Fruit fly (Drosophila melanogaster): ENCODE data around the gene CG2926.

CG2926 gene

dm6 chr3R:5568590-5568989 is 19.6 kb downstream of the CG2926 start, which contains the start of the genes CG2931 and Rheb:
CG2931 (minus strand) TSS chr3R:5568615.
Rheb (plus strand) TSS chr3R:5568921.
- no peak for TF ChIP-seq Myc (optimal IDR thresholded peaks at IDR 0.05)
- no peak for TF ChIP-seq Sin3A (optimal IDR thresholded peaks at IDR 0.05)
- TF ChIP-seq ttk (optimal IDR thresholded peaks at IDR 0.05), result no peak
- TF ChIP-seq h (optimal IDR thresholded peaks at IDR 0.05), result no peak
- TF ChIP-seq insv (optimal IDR thresholded peaks at IDR 0.05), result no peak
- TF ChIP-seq psq (optimal IDR thresholded peaks at IDR 0.05), result no peak

dm6 chr3R:5565623-5566022 is 22.6 kb downstream of the CG2926 start:
- no peak for TF ChIP-seq ttk (optimal IDR thresholded peaks at IDR 0.05)
- no peak for TF ChIP-seq insv (optimal IDR thresholded peaks at IDR 0.05)
- TF ChIP-seq Sin3A (optimal IDR thresholded peaks at IDR 0.05), result no peak
- TF ChIP-seq Myc (optimal IDR thresholded peaks at IDR 0.05), result no peak
- TF ChIP-seq psq (optimal IDR thresholded peaks at IDR 0.05), result no peak
- no peak for TF ChIP-seq h (optimal IDR thresholded peaks at IDR 0.05)

dm6 chr3R:5564775-5565190 is 23.4 kb downstream of the CG2926 start, which contains the start of the genes CG14671 and CG12746:
CG14671 (minus strand) TSS chr3R:5564815.
CG12746 (plus strand) TSS chr3R:5564865.
- TF ChIP-seq ttk (optimal IDR thresholded peaks at IDR 0.05) (no peak), Sin3A (optimal IDR thresholded peaks at IDR 0.05) (no peak), Myc (optimal IDR thresholded peaks at IDR 0.05) (no peak), h (optimal IDR thresholded peaks at IDR 0.05) (no peak)

dm6 chr3R:5563420-5563819 is 24.8 kb downstream of the CG2926 start, which contains the start of gene Pi4KIIalpha:
Pi4KIIalpha (minus strand) TSS chr3R:5563652.
- TF ChIP-seq h (optimal IDR thresholded peaks at IDR 0.05) (no peak), Myc (optimal IDR thresholded peaks at IDR 0.05) (no peak), psq (optimal IDR thresholded peaks at IDR 0.05) (no peak), Sin3A (optimal IDR thresholded peaks at IDR 0.05) (no peak), ttk (optimal IDR thresholded peaks at IDR 0.05) (no peak), insv (optimal IDR thresholded peaks at IDR 0.05) (no peak)

dm6 chr3R:5562956-5563355 is 25.2 kb downstream of the CG2926 start:
- TF ChIP-seq h (optimal IDR thresholded peaks at IDR 0.05) (no peak), ttk (optimal IDR thresholded peaks at IDR 0.05) (no peak), psq (optimal IDR thresholded peaks at IDR 0.05) (no peak), Sin3A (optimal IDR thresholded peaks at IDR 0.05) (no peak), insv (optimal IDR thresholded peaks at IDR 0.05) (no peak), Myc (optimal IDR thresholded peaks at IDR 0.05) (no peak)

dm6 chr3R:5554852-5555251 is 33.3 kb downstream of the CG2926 start, which contains the start of gene Snm1:
Snm1 (plus strand) TSS chr3R:5555084.
- TF ChIP-seq Myc (optimal IDR thresholded peaks at IDR 0.05) (no peak), h (optimal IDR thresholded peaks at IDR 0.05) (no peak)

- no peak for TF ChIP-seq Sin3A (optimal IDR thresholded peaks at IDR 0.05)
- TF ChIP-seq ttk (optimal IDR thresholded peaks at IDR 0.05), result no peak
- TF ChIP-seq psq (optimal IDR thresholded peaks at IDR 0.05), result no peak
These were observed 34.1 kb downstream of the CG2926 start, which contains the start of gene Pcmt for dm6 chr3R:5554082-5554481. Pcmt (minus strand) TSS chr3R:5554316.

- TF ChIP-seq insv (optimal IDR thresholded peaks at IDR 0.05) (no peak), psq (optimal IDR thresholded peaks at IDR 0.05) (no peak), Myc (optimal IDR thresholded peaks at IDR 0.05) (no peak), Sin3A (optimal IDR thresholded peaks at IDR 0.05) (no peak), h (optimal IDR thresholded peaks at IDR 0.05) (no peak), ttk (optimal IDR thresholded peaks at IDR 0.05) (no peak)
These were observed 36.6 kb downstream of the CG2926 start for dm6 chr3R:5551593-5551992.

dm6 chr3R:5551068-5551467 is 37.1 kb downstream of the CG2926 start, which contains the start of gene mia:
mia (minus strand) TSS chr3R:5551168.
- TF ChIP-seq ttk (optimal IDR thresholded peaks at IDR 0.05) (no peak), Myc (optimal IDR thresholded peaks at IDR 0.05) (no peak), psq (optimal IDR thresholded peaks at IDR 0.05) (no peak), Sin3A (optimal IDR thresholded peaks at IDR 0.05) (no peak), insv (optimal IDR thresholded peaks at IDR 0.05) (no peak), h (optimal IDR thresholded peaks at IDR 0.05) (no peak)

- no peak for TF ChIP-seq Myc (optimal IDR thresholded peaks at IDR 0.05)
- no peak for TF ChIP-seq insv (optimal IDR thresholded peaks at IDR 0.05)
- no peak for TF ChIP-seq ttk (optimal IDR thresholded peaks at IDR 0.05)
These were observed 37.7 kb downstream of the CG2926 start for dm6 chr3R:5550452-5550851.

dm6 chr3R:5547464-5547943 is 40.7 kb downstream of the CG2926 start, which contains the start of gene CG2519:
CG2519 (minus strand) TSS chr3R:5547775.
- TF ChIP-seq psq (optimal IDR thresholded peaks at IDR 0.05), result no peak
- no peak for TF ChIP-seq Sin3A (optimal IDR thresholded peaks at IDR 0.05)
- no peak for TF ChIP-seq Myc (optimal IDR thresholded peaks at IDR 0.05)
- no peak for TF ChIP-seq ttk (optimal IDR thresholded peaks at IDR 0.05)
- TF ChIP-seq insv (optimal IDR thresholded peaks at IDR 0.05), result no peak
- TF ChIP-seq h (optimal IDR thresholded peaks at IDR 0.05), result no peak
